Worm (Caenorhabditis elegans) whole organism, L2 larva: Measurements from ENCODE around the gene arrd-1.
"Not testable (repeated sequence)": the region's sequence is repeated elsewhere in the genome, so short reads cannot be mapped to it uniquely, and the experiment has no call there.

ENCODE experiments used
- C34F6.9 ChIP-seq: fragments of 150-350 bp; optimal IDR thresholded peaks from 2 replicates; lab custom pipeline; 2014; ENCODE audit warnings: missing biosample characterization, missing genetic modification characterization
- F13H6.1 ChIP-seq: sonication (generic microtip); optimal IDR thresholded peaks from 2 replicates; lab custom pipeline; 2016; ENCODE audit warnings: missing genetic modification characterization, missing compliant biosample characterization
- R02D3.7 ChIP-seq: fragments of 150-350 bp; optimal IDR thresholded peaks from 2 replicates; lab custom pipeline; 2014; ENCODE audit warnings: missing biosample characterization, missing genetic modification characterization
- Y55F3AM.14 ChIP-seq: fragments of 200-800 bp; sonication (Bioruptor generic); optimal IDR thresholded peaks from 2 replicates; lab custom pipeline; 2018; ENCODE audit warnings: mild to moderate bottlenecking, missing genetic modification characterization, missing compliant biosample characterization
- ZK546.5 ChIP-seq: sonication (generic microtip); optimal IDR thresholded peaks from 2 replicates; lab custom pipeline; 2017; ENCODE audit warnings: missing biosample characterization, missing genetic modification characterization
- alr-1 ChIP-seq: fragments of 150-350 bp; optimal IDR thresholded peaks from 2 replicates; lab custom pipeline; 2014; ENCODE audit warnings: missing biosample characterization, missing genetic modification characterization
- ama-1 ChIP-seq: fragments of 150-350 bp; optimal IDR thresholded peaks from 2 replicates; lab custom pipeline; 2018; ENCODE audit warnings: inconsistent platforms
- ceh-16 ChIP-seq: fragments of 150-350 bp; optimal IDR thresholded peaks from 2 replicates; lab custom pipeline; 2014; ENCODE audit warnings: missing biosample characterization, missing genetic modification characterization
- ceh-82 ChIP-seq: fragments of 150-350 bp; optimal IDR thresholded peaks from 2 replicates; lab custom pipeline; 2014; ENCODE audit warnings: missing biosample characterization, missing genetic modification characterization
- crh-2 ChIP-seq: sonication (generic microtip); optimal IDR thresholded peaks from 2 replicates; lab custom pipeline; 2017; ENCODE audit warnings: missing biosample characterization, missing genetic modification characterization
- dmd-4 ChIP-seq: sonication (generic microtip); optimal IDR thresholded peaks from 2 replicates; lab custom pipeline; 2017; ENCODE audit warnings: missing biosample characterization, missing genetic modification characterization
- egl-27 ChIP-seq: sonication (generic microtip); optimal IDR thresholded peaks from 3 replicates; lab custom pipeline; 2017; ENCODE audit warnings: missing biosample characterization, missing genetic modification reagents, missing genetic modification characterization
- elt-3 ChIP-seq: sonication (generic microtip); optimal IDR thresholded peaks from 2 replicates; lab custom pipeline; 2017; ENCODE audit warnings: missing biosample characterization, missing genetic modification characterization
- gmeb-1 ChIP-seq: fragments of 150-350 bp; optimal IDR thresholded peaks from 2 replicates; lab custom pipeline; 2014; ENCODE audit warnings: missing biosample characterization, missing genetic modification characterization
- lin-11 ChIP-seq: fragments of 150-350 bp; sonication (generic microtip); optimal IDR thresholded peaks from 2 replicates; lab custom pipeline; 2014; ENCODE audit warnings: missing biosample characterization, missing genetic modification characterization, inconsistent platforms, mixed read lengths
- lin-13 ChIP-seq: fragments of 150-350 bp; optimal IDR thresholded peaks from 2 replicates; lab custom pipeline; 2014; ENCODE audit warnings: missing biosample characterization, missing genetic modification reagents, missing genetic modification characterization
- lin-39 ChIP-seq: fragments of 150-350 bp; optimal IDR thresholded peaks from 2 replicates; lab custom pipeline; 2014; ENCODE audit warnings: missing biosample characterization, missing genetic modification reagents, missing genetic modification characterization
- mab-5 ChIP-seq: fragments of 150-350 bp; optimal IDR thresholded peaks from 2 replicates; lab custom pipeline; 2014; ENCODE audit warnings: missing biosample characterization, missing genetic modification characterization
- mbf-1 ChIP-seq: sonication (generic microtip); optimal IDR thresholded peaks from 2 replicates; lab custom pipeline; 2017; ENCODE audit warnings: missing biosample characterization, missing genetic modification characterization
- mdl-1 ChIP-seq, 2 experiments: fragments of 150-350 bp in 1 of 2; sonication (generic microtip) in 1 of 2; optimal IDR thresholded peaks; 2 replicates each; lab custom pipeline; 2017; ENCODE audit warnings: missing biosample characterization in 2 of 2, missing genetic modification characterization in 2 of 2
- nhr-11 ChIP-seq: fragments of 150-350 bp; optimal IDR thresholded peaks from 2 replicates; lab custom pipeline; 2014; ENCODE audit warnings: missing biosample characterization, missing genetic modification characterization
- nhr-12 ChIP-seq: fragments of 150-350 bp; optimal IDR thresholded peaks from 2 replicates; lab custom pipeline; 2014; ENCODE audit warnings: missing biosample characterization, missing genetic modification characterization
- nhr-21 ChIP-seq: fragments of 150-350 bp; optimal IDR thresholded peaks from 2 replicates; lab custom pipeline; 2014; ENCODE audit warnings: missing biosample characterization, missing genetic modification characterization
- nhr-23 ChIP-seq: fragments of 150-350 bp; optimal IDR thresholded peaks from 2 replicates; lab custom pipeline; 2014; ENCODE audit warnings: missing biosample characterization, missing genetic modification reagents, missing genetic modification characterization
- nhr-237 ChIP-seq: fragments of 150-350 bp; optimal IDR thresholded peaks from 2 replicates; lab custom pipeline; 2014; ENCODE audit warnings: missing biosample characterization, missing genetic modification characterization
- nhr-25 ChIP-seq: fragments of 150-350 bp; sonication (generic microtip); optimal IDR thresholded peaks from 3 replicates; lab custom pipeline; 2014; ENCODE audit warnings: missing biosample characterization, missing genetic modification characterization
- nhr-77 ChIP-seq: fragments of 150-350 bp; optimal IDR thresholded peaks from 2 replicates; lab custom pipeline; 2014; ENCODE audit warnings: missing biosample characterization, missing genetic modification characterization
- peb-1 ChIP-seq: fragments of 150-350 bp; optimal IDR thresholded peaks from 2 replicates; lab custom pipeline; 2014; ENCODE audit warnings: missing biosample characterization, missing genetic modification characterization
- sem-4 ChIP-seq: fragments of 150-350 bp; optimal IDR thresholded peaks from 2 replicates; lab custom pipeline; 2014; ENCODE audit warnings: missing biosample characterization, missing genetic modification reagents, missing genetic modification characterization
- sma-3 ChIP-seq: sonication (generic microtip); optimal IDR thresholded peaks from 2 replicates; lab custom pipeline; 2016; ENCODE audit warnings: missing genetic modification reagents, missing genetic modification characterization, missing compliant biosample characterization
- snpc-4 ChIP-seq: fragments of 150-350 bp; optimal IDR thresholded peaks from 2 replicates; lab custom pipeline; 2014; ENCODE audit warnings: missing biosample characterization, missing genetic modification characterization
- unc-39 ChIP-seq: fragments of 150-350 bp; optimal IDR thresholded peaks from 2 replicates; lab custom pipeline; 2014; ENCODE audit warnings: missing biosample characterization, missing genetic modification characterization
- unc-62 ChIP-seq: fragments of 150-350 bp; optimal IDR thresholded peaks from 2 replicates; lab custom pipeline; 2014; ENCODE audit warnings: missing biosample characterization, missing genetic modification reagents, missing genetic modification characterization
- ztf-1 ChIP-seq: fragments of 200-800 bp; sonication (Bioruptor generic); conservative IDR thresholded peaks from 2 replicates; pipeline ENCODE4 v1.3.6; 2022; ENCODE audit warnings: missing genetic modification characterization, missing compliant biosample characterization
- ztf-11 ChIP-seq: sonication (generic microtip); optimal IDR thresholded peaks from 2 replicates; lab custom pipeline; 2017; ENCODE audit warnings: missing biosample characterization, missing genetic modification characterization
- ztf-4 ChIP-seq: fragments of 150-350 bp; optimal IDR thresholded peaks from 2 replicates; lab custom pipeline; 2014; ENCODE audit warnings: missing biosample characterization, missing genetic modification characterization

arrd-1 gene

ce11 chrII:606033-606432 lies 21.3 kb upstream of the arrd-1 start, which contains the start of gene W04H10.5:
W04H10.5 (plus strand) TSS chrII:606333.
- TF ChIP-seq egl-27 (tag; lab: Kevin White, UChicago) (no peak), ZK546.5 (no peak), gmeb-1 (tag; lab: Kevin White, UChicago) (no peak), lin-11 (tag; lab: Kevin White, UChicago) (no peak), nhr-77 (no peak), sem-4 (tag; lab: Kevin White, UChicago) (no peak), ama-1 (lab: Kevin White, UChicago) (no peak), elt-3 (tag; lab: Kevin White, UChicago) (no peak), lin-39 (tag; lab: Kevin White, UChicago) (no peak), nhr-23 (tag; lab: Kevin White, UChicago) (no peak), mdl-1 (tag; optimal IDR thresholded peaks at IDR 0.05; lab: Kevin White, UChicago) (no peak), sma-3 (GFP tag; lab: Kevin White, UChicago) (no peak), ztf-1 (GFP tag; lab: Robert Waterston, UW) (no peak), nhr-237 (tag; lab: Kevin White, UChicago) (no peak), Y55F3AM.14 (GFP tag; lab: Kevin White, UChicago) (no peak), mbf-1 (tag; lab: Kevin White, UChicago) (no peak), nhr-21 (tag; lab: Kevin White, UChicago) (no peak), C34F6.9 (tag; lab: Kevin White, UChicago) (no peak)

ce11 chrII:608341-608740 lies 19.0 kb upstream of the arrd-1 start, which contains the start of gene W04H10.6:
W04H10.6 (minus strand) TSS chrII:608441.
- TF ChIP-seq peb-1: no peak
- no peak for TF ChIP-seq C34F6.9 (tag; lab: Kevin White, UChicago)
- no peak for TF ChIP-seq elt-3 (tag; lab: Kevin White, UChicago)
- TF ChIP-seq nhr-237 (tag; lab: Kevin White, UChicago): no peak
- no peak for TF ChIP-seq ama-1 (lab: Kevin White, UChicago)
- no peak for TF ChIP-seq sma-3 (GFP tag; lab: Kevin White, UChicago)
- no peak for TF ChIP-seq ceh-82 (tag; lab: Kevin White, UChicago)
- TF ChIP-seq nhr-21 (tag; lab: Kevin White, UChicago): no peak
- TF ChIP-seq lin-39 (tag; lab: Kevin White, UChicago): no peak
- TF ChIP-seq ceh-16: no peak
- TF ChIP-seq nhr-11: no peak
- TF ChIP-seq mab-5: no peak
- no peak for TF ChIP-seq ztf-4 (tag; lab: Kevin White, UChicago)
- no peak for TF ChIP-seq snpc-4 (tag; lab: Kevin White, UChicago)
- no peak for TF ChIP-seq R02D3.7
- no peak for TF ChIP-seq F13H6.1
- TF ChIP-seq nhr-12 (tag; lab: Kevin White, UChicago): no peak
- TF ChIP-seq unc-62 (GFP tag; lab: Kevin White, UChicago): no peak
- TF ChIP-seq alr-1 (tag; lab: Kevin White, UChicago): no peak
- TF ChIP-seq, all 48 proteins: peak for 0

- TF ChIP-seq unc-39 (tag; lab: Kevin White, UChicago): no peak
- no peak for TF ChIP-seq lin-39 (tag; lab: Kevin White, UChicago)
- TF ChIP-seq R02D3.7: no peak
- TF ChIP-seq nhr-25: no peak
- TF ChIP-seq gmeb-1 (tag; lab: Kevin White, UChicago): no peak
- TF ChIP-seq nhr-11: no peak
- no peak for TF ChIP-seq lin-11 (tag; lab: Kevin White, UChicago)
- TF ChIP-seq lin-13 (GFP tag; lab: Kevin White, UChicago): no peak
- TF ChIP-seq crh-2 (tag; lab: Kevin White, UChicago): no peak
- TF ChIP-seq nhr-21 (tag; lab: Kevin White, UChicago): no peak
- no peak for TF ChIP-seq alr-1 (tag; lab: Kevin White, UChicago)
- no peak for TF ChIP-seq ztf-11
- no peak for TF ChIP-seq ztf-1 (GFP tag; lab: Robert Waterston, UW)
- no peak for TF ChIP-seq dmd-4 (tag; lab: Kevin White, UChicago)
- TF ChIP-seq sem-4 (tag; lab: Kevin White, UChicago): no peak
- TF ChIP-seq, all 48 proteins: peak for 0
Measured at ce11 chrII:608757-609156, 18.5 kb upstream of the arrd-1 start, which contains the start of gene W04H10.1. W04H10.1 (plus strand) TSS chrII:609057.

ce11 chrII:612361-612760 lies 14.9 kb upstream of the arrd-1 start, which contains the start of gene clec-118:
clec-118 (minus strand) TSS chrII:612461.
- not testable (repeated sequence) for TF ChIP-seq peb-1; nhr-23 (tag; lab: Kevin White, UChicago); sem-4 (tag; lab: Kevin White, UChicago)
